Worm (Caenorhabditis elegans): Measurements from ENCODE around the gene C03B1.13.
A peak's percentile ranks its signal among the peaks of the same experiment; 100 is the strongest.

DNA sequence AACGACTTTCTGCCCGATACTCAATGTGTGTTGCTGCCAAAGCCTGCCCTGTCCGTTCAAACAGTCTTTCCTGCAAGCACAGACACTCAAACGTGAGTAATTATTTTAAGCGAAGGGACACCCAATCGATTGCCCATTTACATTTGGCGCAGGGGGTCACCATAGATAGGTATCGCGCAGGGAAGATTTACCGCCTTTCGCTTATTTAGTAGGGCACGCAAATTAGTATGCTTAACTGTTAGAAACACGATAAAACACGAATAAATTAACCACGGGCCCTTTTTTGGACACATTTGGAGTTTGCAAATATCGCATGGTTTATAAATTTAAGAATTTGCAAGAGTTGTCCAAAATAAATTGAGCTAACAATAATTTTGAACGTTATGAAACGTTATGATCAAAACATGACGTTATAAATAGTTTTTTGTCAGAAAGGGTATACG, 41.4 kb downstream of the C03B1.13 start:
- TF ChIP-seq ama-1 (optimal IDR thresholded peaks at IDR 0.05) (no peak), flt-1 (GFP tag; IDR thresholded peaks at IDR 0.05) (peak; percentile 70), hmg-4 (GFP tag; optimal IDR thresholded peaks at IDR 0.05) (peak; percentile 92), tra-4 (tag; optimal IDR thresholded peaks at IDR 0.05) (peak; percentile 40), pes-1 (GFP tag; IDR thresholded peaks at IDR 0.05) (no peak; the same call in 1 of the 2 replicates), ceh-13 (GFP tag; optimal IDR thresholded peaks at IDR 0.05) (peak; percentile 51)
